Fruit fly (Drosophila melanogaster): ENCODE data around the gene CG34462.

- TF ChIP-seq CG1620 (GFP tag; optimal IDR thresholded peaks at IDR 0.05), result no peak
- TF ChIP-seq toe (GFP tag; optimal IDR thresholded peaks at IDR 0.05), result no peak
- no peak for TF ChIP-seq cic (GFP tag; optimal IDR thresholded peaks at IDR 0.05)
- TF ChIP-seq Hr96 (GFP tag; optimal IDR thresholded peaks at IDR 0.05), result no peak
- no peak for TF ChIP-seq tj (GFP tag; optimal IDR thresholded peaks at IDR 0.05)
- TF ChIP-seq CG5204 (GFP tag; optimal IDR thresholded peaks at IDR 0.05), result no peak
- no peak for TF ChIP-seq Clk (GFP tag; optimal IDR thresholded peaks at IDR 0.05)
- TF ChIP-seq ovo (GFP tag; optimal IDR thresholded peaks at IDR 0.05), result no peak
Observed at dm6 chr3L:8296941-8297340, 31.4 kb upstream of the CG34462 start, which contains the start of gene Rab19.
